Fruit fly (Drosophila melanogaster): Measurements from ENCODE around the gene CG7857.

Gene CG7857

dm6 chr3L:15508233-15508632, 3.5 kb upstream of the CG7857 start, which contains the start of gene CG7841:
CG7841 (minus strand) TSS chr3L:15508252.
- TF ChIP-seq D1 (tag; optimal IDR thresholded peaks at IDR 0.05) (peak; percentile 97), CG17806 (tag; optimal IDR thresholded peaks at IDR 0.05) (peak; percentile 98), Pif1A (GFP tag; optimal IDR thresholded peaks at IDR 0.05) (peak; percentile 99), CG13204 (GFP tag; optimal IDR thresholded peaks at IDR 0.05) (peak; percentile 95), rn (GFP tag; IDR thresholded peaks at IDR 0.05) (no peak; the same call in 1 of the 2 replicates), CG9948 (tag; optimal IDR thresholded peaks at IDR 0.05) (peak; percentile 96), CG32121 (GFP tag; IDR thresholded peaks at IDR 0.05) (peak; percentile 97), CG15710 (tag; optimal IDR thresholded peaks at IDR 0.05) (peak; percentile 98), CG14655 (GFP tag; optimal IDR thresholded peaks at IDR 0.05) (peak; percentile 97), CG8159 (tag; optimal IDR thresholded peaks at IDR 0.05) (peak; percentile 98), Pif1B (GFP tag; optimal IDR thresholded peaks at IDR 0.05) (peak; percentile 99), CG8301 (tag; optimal IDR thresholded peaks at IDR 0.05) (peak; percentile 98), CG12605 (GFP tag; IDR thresholded peaks at IDR 0.05) (peak; percentile 97), Ets98B (GFP tag; IDR thresholded peaks at IDR 0.05) (peak; percentile 98), fd96Ca (GFP tag; IDR thresholded peaks at IDR 0.05) (no peak; the same call in 2 of the 3 replicates), CG34367 (tag; optimal IDR thresholded peaks at IDR 0.05) (peak; percentile 98), EcR (GFP tag; optimal IDR thresholded peaks at IDR 0.05) (peak; percentile 92), CG10348 (GFP tag; IDR thresholded peaks at IDR 0.05) (no peak), gl (tag; optimal IDR thresholded peaks at IDR 0.05) (peak; percentile 98), Snoo (tag; optimal IDR thresholded peaks at IDR 0.05) (peak; percentile 99), CG4496 (GFP tag; IDR thresholded peaks at IDR 0.05) (peak; percentile 98)

dm6 chr3L:15507148-15507896, 2.6 kb upstream of the CG7857 start:
- TF ChIP-seq CG32121 (GFP tag; IDR thresholded peaks at IDR 0.05) (0 out of 2 replicates have a peak, but pooled peaks have one; percentile 28), CG8301 (tag; optimal IDR thresholded peaks at IDR 0.05) (no peak), EcR (GFP tag; optimal IDR thresholded peaks at IDR 0.05) (peak; percentile 66)

dm6 chr3L:15506174-15506926, 1.7 kb upstream of the CG7857 start:
- TF ChIP-seq EcR (GFP tag; optimal IDR thresholded peaks at IDR 0.05) (no peak), rn (GFP tag; IDR thresholded peaks at IDR 0.05) (no peak), Pif1A (GFP tag; optimal IDR thresholded peaks at IDR 0.05) (no peak), CG8159 (tag; optimal IDR thresholded peaks at IDR 0.05) (no peak), fd96Ca (GFP tag; IDR thresholded peaks at IDR 0.05) (no peak), CG4496 (GFP tag; IDR thresholded peaks at IDR 0.05) (no peak), gl (tag; optimal IDR thresholded peaks at IDR 0.05) (no peak), CG13204 (GFP tag; optimal IDR thresholded peaks at IDR 0.05) (no peak), CG32121 (GFP tag; IDR thresholded peaks at IDR 0.05) (no peak), CG34367 (tag; optimal IDR thresholded peaks at IDR 0.05) (no peak), D1 (tag; optimal IDR thresholded peaks at IDR 0.05) (no peak), CG8301 (tag; optimal IDR thresholded peaks at IDR 0.05) (no peak), CG12605 (GFP tag; IDR thresholded peaks at IDR 0.05) (no peak), CG9948 (tag; optimal IDR thresholded peaks at IDR 0.05) (no peak)

- TF ChIP-seq CG17806 (tag; optimal IDR thresholded peaks at IDR 0.05), result no peak
- no peak for TF ChIP-seq CG4496 (GFP tag; IDR thresholded peaks at IDR 0.05)
- TF ChIP-seq CG10348 (GFP tag; IDR thresholded peaks at IDR 0.05), result no peak
Observed at dm6 chr3L:15502256-15502655, 2.4 kb downstream of the CG7857 start.

- TF ChIP-seq Ets98B (GFP tag; IDR thresholded peaks at IDR 0.05) (no peak), CG15710 (tag; optimal IDR thresholded peaks at IDR 0.05) (no peak), CG32121 (GFP tag; IDR thresholded peaks at IDR 0.05) (no peak), gl (tag; optimal IDR thresholded peaks at IDR 0.05) (no peak), Snoo (tag; optimal IDR thresholded peaks at IDR 0.05) (no peak), Pif1A (GFP tag; optimal IDR thresholded peaks at IDR 0.05) (no peak), rn (GFP tag; IDR thresholded peaks at IDR 0.05) (no peak), Pif1B (GFP tag; optimal IDR thresholded peaks at IDR 0.05) (no peak), CG8301 (tag; optimal IDR thresholded peaks at IDR 0.05) (no peak), CG14655 (GFP tag; optimal IDR thresholded peaks at IDR 0.05) (no peak), D1 (tag; optimal IDR thresholded peaks at IDR 0.05) (no peak), EcR (GFP tag; optimal IDR thresholded peaks at IDR 0.05) (no peak), CG10348 (GFP tag; IDR thresholded peaks at IDR 0.05) (no peak), CG13204 (GFP tag; optimal IDR thresholded peaks at IDR 0.05) (no peak), fd96Ca (GFP tag; IDR thresholded peaks at IDR 0.05) (no peak), CG8159 (tag; optimal IDR thresholded peaks at IDR 0.05) (no peak), CG34367 (tag; optimal IDR thresholded peaks at IDR 0.05) (no peak), CG12605 (GFP tag; IDR thresholded peaks at IDR 0.05) (no peak)
Observed at dm6 chr3L:15501646-15501972, 3.1 kb downstream of the CG7857 start.
